Worm (Caenorhabditis elegans): ENCODE results near the gene T01H10.11.

Gene T01H10.11

DNA sequence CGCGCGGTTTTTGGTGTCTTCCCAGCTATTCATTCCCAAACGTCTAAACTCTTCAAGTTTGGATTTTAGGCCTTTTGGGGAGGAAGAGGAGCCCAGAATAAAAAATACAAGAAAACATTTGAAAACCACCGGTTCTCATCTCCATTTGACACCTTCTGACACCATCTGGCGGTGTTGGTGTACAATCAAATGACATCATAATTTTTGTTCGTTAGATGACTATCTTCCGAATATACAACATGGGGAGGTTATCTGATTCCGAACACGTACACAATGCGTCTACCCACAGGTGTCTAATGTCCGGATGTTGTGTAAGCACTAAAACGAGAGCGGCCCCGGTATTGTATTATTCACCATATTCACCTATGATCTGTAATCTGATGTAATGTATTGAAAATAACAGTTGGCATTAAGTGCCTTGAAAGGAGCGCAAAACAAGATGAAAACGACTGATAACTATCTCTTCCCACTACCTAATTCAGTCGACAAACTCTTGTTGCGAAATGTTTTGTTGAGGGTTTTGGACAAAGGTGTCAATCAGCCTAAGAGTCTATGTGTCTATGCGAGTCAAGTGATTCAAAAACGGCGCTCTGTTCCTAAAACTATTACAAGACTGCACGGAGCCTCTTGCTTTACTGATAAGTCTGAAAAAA is 49.4 kb downstream of the T01H10.11 start:
- TF ChIP-seq elt-1 (tag; optimal IDR thresholded peaks at IDR 0.05) (peak; percentile 90), nhr-23 (tag; optimal IDR thresholded peaks at IDR 0.05) (no peak), lsy-12 (tag; optimal IDR thresholded peaks at IDR 0.05) (no peak), nfya-1 (tag; optimal IDR thresholded peaks at IDR 0.05; ENCODE audit: insufficient read depth) (no peak), fkh-2 (tag; optimal IDR thresholded peaks at IDR 0.05) (no peak), elt-2 (tag; optimal IDR thresholded peaks at IDR 0.05) (peak; percentile 94), skn-1 (tag; optimal IDR thresholded peaks at IDR 0.05) (no peak), nhr-12 (tag; optimal IDR thresholded peaks at IDR 0.05) (no peak), nhr-25 (tag; optimal IDR thresholded peaks at IDR 0.05) (peak; percentile 55), pha-4 (tag; optimal IDR thresholded peaks at IDR 0.05) (peak; percentile 9), mml-1 (tag; optimal IDR thresholded peaks at IDR 0.05) (no peak), jun-1 (tag; optimal IDR thresholded peaks at IDR 0.05) (peak; percentile 46), pqm-1 (tag; optimal IDR thresholded peaks at IDR 0.05) (peak; percentile 70), ZK546.5 (tag; optimal IDR thresholded peaks at IDR 0.05) (no peak)
